Worm (Caenorhabditis elegans): Measurements from ENCODE around the gene Y57G7A.3.

DNA sequence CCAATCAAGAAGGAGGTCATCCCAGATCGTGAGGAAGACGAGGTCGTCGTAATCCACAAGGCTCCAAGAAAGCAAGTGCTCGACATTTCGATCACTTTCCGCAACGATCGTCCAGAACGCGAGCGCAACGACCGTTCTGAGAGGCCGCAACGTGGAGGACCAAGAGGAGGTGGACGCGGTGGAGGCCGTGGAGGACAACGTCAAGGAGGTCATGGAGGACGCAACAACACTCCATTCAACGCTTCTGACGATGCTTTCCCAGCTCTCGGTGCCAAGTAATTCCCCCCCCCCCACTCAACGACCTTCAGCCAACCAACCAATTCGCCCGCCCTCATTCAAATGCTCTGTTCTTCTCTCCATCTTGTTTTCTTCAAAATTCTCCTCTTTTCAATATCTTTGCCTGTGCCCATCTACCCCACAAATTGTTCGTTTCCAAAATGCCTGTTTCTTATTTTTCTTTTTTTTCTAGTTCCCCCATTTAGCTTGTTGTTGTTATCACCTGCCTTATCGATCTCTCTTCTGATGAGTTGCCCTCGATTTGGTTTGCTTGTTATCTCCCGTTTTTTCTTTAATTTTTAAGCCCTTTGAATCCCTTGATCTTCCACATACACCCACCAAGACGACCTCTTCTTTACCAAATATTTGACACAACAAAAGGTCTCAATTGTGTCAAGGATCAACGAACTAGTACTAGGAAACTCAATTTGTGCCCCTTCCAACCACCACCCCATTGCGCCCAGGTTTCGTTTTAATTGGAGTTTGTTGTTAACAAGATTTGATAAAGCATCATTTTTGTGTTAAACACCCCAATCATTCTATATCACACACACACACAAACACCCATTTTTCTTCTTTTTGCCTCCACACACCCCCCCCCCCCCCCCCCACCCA lies 36.9 kb downstream of the Y57G7A.3 start:
- TF ChIP-seq fax-1 (tag; optimal IDR thresholded peaks at IDR 0.05) (no peak), ref-2 (tag; optimal IDR thresholded peaks at IDR 0.05) (no peak), ceh-48 (tag; optimal IDR thresholded peaks at IDR 0.05) (no peak), pax-1 (tag; optimal IDR thresholded peaks at IDR 0.05) (no peak), pha-4 (tag; optimal IDR thresholded peaks at IDR 0.05) (no peak), zip-5 (tag; optimal IDR thresholded peaks at IDR 0.05) (no peak), ceh-34 (tag; optimal IDR thresholded peaks at IDR 0.05) (no peak)

Data from whole organism, late embryonic.